Worm (Caenorhabditis elegans) whole organism, L1 larva: ENCODE measurements around the gene Y59A8B.12.

ENCODE experiments used
- dpl-1 ChIP-seq, 3 experiments: fragments of 150-350 bp in 2 of 3; sonication (generic microtip) in 1 of 3; optimal IDR thresholded peaks; 2 replicates each; lab custom pipeline; 2014 to 2017; ENCODE audit warnings: missing biosample characterization in 3 of 3, missing genetic modification characterization in 3 of 3, missing genetic modification reagents in 3 of 3
- lin-13 ChIP-seq: fragments of 150-350 bp; optimal IDR thresholded peaks from 2 replicates; lab custom pipeline; 2014; ENCODE audit warnings: missing biosample characterization, missing genetic modification reagents, missing genetic modification characterization
- nhr-90 ChIP-seq: sonication (generic microtip); optimal IDR thresholded peaks from 2 replicates; lab custom pipeline; 2016; ENCODE audit warnings: mild to moderate bottlenecking, missing genetic modification characterization, missing compliant biosample characterization; ENCODE audit not compliant: poor library complexity
- sptf-1 ChIP-seq: fragments of 150-350 bp; optimal IDR thresholded peaks from 2 replicates; lab custom pipeline; 2014; ENCODE audit warnings: missing biosample characterization, missing genetic modification characterization

- TF ChIP-seq nhr-90 (tag; lab: Kevin White, UChicago) (no peak), sptf-1 (tag; lab: Kevin White, UChicago) (no peak), lin-13 (GFP tag; lab: Kevin White, UChicago) (no peak), dpl-1 (GFP tag; optimal IDR thresholded peaks at IDR 0.05; lab: Kevin White, UChicago) (no peak)
Observed at ce11 chrV:18107969-18108368, 21.9 kb upstream of the Y59A8B.12 start, which contains the start of gene Y37H2A.1.
